Fruit fly (Drosophila melanogaster): ENCODE measurements around the gene CG17328.

CG17328 gene

DNA sequence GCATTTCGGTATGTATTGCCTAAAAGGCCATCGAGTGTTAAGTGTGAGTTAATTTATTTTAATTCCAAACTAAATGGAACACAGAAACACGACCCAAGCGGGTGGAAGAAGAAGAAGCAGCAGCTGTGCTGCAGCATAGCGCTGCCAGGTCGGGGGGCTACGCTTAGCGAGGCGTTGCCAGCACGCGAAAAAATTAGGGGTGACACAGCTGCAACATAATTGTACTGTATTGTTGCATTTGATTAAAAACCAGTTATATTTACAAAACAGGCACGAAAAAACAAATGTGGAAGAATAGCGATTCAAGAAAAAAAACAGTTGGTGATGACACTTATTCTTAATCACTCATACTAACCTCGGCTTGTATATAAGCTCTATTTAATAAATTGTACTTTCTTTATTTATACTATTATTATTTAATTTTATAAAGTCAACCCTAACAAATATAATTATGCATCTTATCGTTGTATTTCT lies 50.5 kb downstream of the CG17328 start (continued):
- TF ChIP-seq Dref (GFP tag; IDR thresholded peaks at IDR 0.05) (peak; percentile 48), CG7786 (GFP tag; optimal IDR thresholded peaks at IDR 0.05) (peak; percentile 71), CG18262 (tag; optimal IDR thresholded peaks at IDR 0.05) (peak; percentile 64), tap (tag; optimal IDR thresholded peaks at IDR 0.05) (no peak), CG42726 (GFP tag; IDR thresholded peaks at IDR 0.05; ENCODE audit: partially characterized antibody) (0 out of 2 replicates have a peak, but pooled peaks have one; percentile 21), dysf (GFP tag; IDR thresholded peaks at IDR 0.05) (peak; percentile 73), ems (GFP tag; optimal IDR thresholded peaks at IDR 0.05) (peak; percentile 34)

- TF ChIP-seq CG10543 (GFP tag; optimal IDR thresholded peaks at IDR 0.05) (peak; percentile 99), gsb (GFP tag; IDR thresholded peaks at IDR 0.05) (peak; percentile 97), Gsc (GFP tag; IDR thresholded peaks at IDR 0.05) (peak; percentile 95), CG16779 (GFP tag; IDR thresholded peaks at IDR 0.05) (peak; percentile 98), CG14014 (GFP tag; IDR thresholded peaks at IDR 0.05) (peak; percentile 99), ac (GFP tag; optimal IDR thresholded peaks at IDR 0.05) (peak; percentile 96), CG6683 (GFP tag; optimal IDR thresholded peaks at IDR 0.05) (peak; percentile 98), zen2 (GFP tag; IDR thresholded peaks at IDR 0.05; ENCODE audit: partially characterized antibody) (no peak), shn (GFP tag; optimal IDR thresholded peaks at IDR 0.05) (peak; percentile 88), jumu (GFP tag; optimal IDR thresholded peaks at IDR 0.05) (peak; percentile 97), pzg (GFP tag; optimal IDR thresholded peaks at IDR 0.05) (peak; percentile 25), sens (GFP tag) (peak; percentile 100), CG10462 (GFP tag; optimal IDR thresholded peaks at IDR 0.05) (peak; percentile 98), Fer1 (GFP tag; optimal IDR thresholded peaks at IDR 0.05) (peak; percentile 100), gem (tag; optimal IDR thresholded peaks at IDR 0.05) (peak; percentile 100), CG7839 (tag; optimal IDR thresholded peaks at IDR 0.05) (peak; percentile 100), grau (tag; optimal IDR thresholded peaks at IDR 0.05) (peak; percentile 99), CG2202 (tag; optimal IDR thresholded peaks at IDR 0.05) (peak; percentile 99), CG15514 (GFP tag; optimal IDR thresholded peaks at IDR 0.05) (peak; percentile 95), CG12659 (GFP tag; optimal IDR thresholded peaks at IDR 0.05) (peak; percentile 100), CG12071 (GFP tag; optimal IDR thresholded peaks at IDR 0.05) (peak; percentile 99), Ada2b (GFP tag; IDR thresholded peaks at IDR 0.05) (peak; percentile 99), CG6813 (GFP tag; optimal IDR thresholded peaks at IDR 0.05) (peak; percentile 99), jing (GFP tag; optimal IDR thresholded peaks at IDR 0.05) (peak; percentile 97), CG11504 (tag; optimal IDR thresholded peaks at IDR 0.05) (peak; percentile 98), Dip2 (GFP tag; IDR thresholded peaks at IDR 0.05) (peak; percentile 74), z (GFP tag; IDR thresholded peaks at IDR 0.05) (peak; percentile 84), CG9876 (GFP tag; optimal IDR thresholded peaks at IDR 0.05) (peak; percentile 93), CG17361 (GFP tag; IDR thresholded peaks at IDR 0.05) (peak; percentile 97), bowl (GFP tag; IDR thresholded peaks at IDR 0.05) (peak; percentile 98), CHES-1-like (GFP tag; optimal IDR thresholded peaks at IDR 0.05) (peak; percentile 98), vvl (GFP tag; IDR thresholded peaks at IDR 0.05) (peak; percentile 100), CG7357 (GFP tag; IDR thresholded peaks at IDR 0.05) (peak; percentile 96), ham (GFP tag; IDR thresholded peaks at IDR 0.05) (peak; percentile 97), CG30431 (GFP tag; optimal IDR thresholded peaks at IDR 0.05) (peak; percentile 97), bsh (GFP tag; optimal IDR thresholded peaks at IDR 0.05) (peak; percentile 97 to 99), HLH54F (GFP tag; optimal IDR thresholded peaks at IDR 0.05) (peak; percentile 98), stc (GFP tag; IDR thresholded peaks at IDR 0.05) (peak; percentile 99), pb (GFP tag; optimal IDR thresholded peaks at IDR 0.05) (peak; percentile 95), ro (GFP tag; IDR thresholded peaks at IDR 0.05) (peak; percentile 96), CG18262 (tag; optimal IDR thresholded peaks at IDR 0.05) (peak; percentile 99)
Observed at dm6 chr2L:16350742-16351568, 51.2 kb downstream of the CG17328 start.

All from whole organism, embryonic.